Worm (Caenorhabditis elegans) whole organism, L2 larva: Measurements from ENCODE around the gene C34F11.5.

Experiments used
- R02D3.7 ChIP-seq: fragments of 150-350 bp; optimal IDR thresholded peaks from 2 replicates; lab custom pipeline; 2014; ENCODE audit warnings: missing biosample characterization, missing genetic modification characterization
- ZK546.5 ChIP-seq: sonication (generic microtip); optimal IDR thresholded peaks from 2 replicates; lab custom pipeline; 2017; ENCODE audit warnings: missing biosample characterization, missing genetic modification characterization
- ama-1 ChIP-seq: fragments of 150-350 bp; optimal IDR thresholded peaks from 2 replicates; lab custom pipeline; 2018; ENCODE audit warnings: inconsistent platforms
- ceh-82 ChIP-seq: fragments of 150-350 bp; optimal IDR thresholded peaks from 2 replicates; lab custom pipeline; 2014; ENCODE audit warnings: missing biosample characterization, missing genetic modification characterization
- crh-2 ChIP-seq: sonication (generic microtip); optimal IDR thresholded peaks from 2 replicates; lab custom pipeline; 2017; ENCODE audit warnings: missing biosample characterization, missing genetic modification characterization
- dmd-4 ChIP-seq: sonication (generic microtip); optimal IDR thresholded peaks from 2 replicates; lab custom pipeline; 2017; ENCODE audit warnings: missing biosample characterization, missing genetic modification characterization
- elt-3 ChIP-seq: sonication (generic microtip); optimal IDR thresholded peaks from 2 replicates; lab custom pipeline; 2017; ENCODE audit warnings: missing biosample characterization, missing genetic modification characterization
- fos-1 ChIP-seq: fragments of 150-350 bp; optimal IDR thresholded peaks from 2 replicates; lab custom pipeline; 2014; ENCODE audit warnings: missing biosample characterization, missing genetic modification characterization
- mbf-1 ChIP-seq: sonication (generic microtip); optimal IDR thresholded peaks from 2 replicates; lab custom pipeline; 2017; ENCODE audit warnings: missing biosample characterization, missing genetic modification characterization
- mdl-1 ChIP-seq, 2 experiments: fragments of 150-350 bp in 1 of 2; sonication (generic microtip) in 1 of 2; optimal IDR thresholded peaks; 2 replicates each; lab custom pipeline; 2017; ENCODE audit warnings: missing biosample characterization in 2 of 2, missing genetic modification characterization in 2 of 2
- nhr-10 ChIP-seq: sonication (generic microtip); optimal IDR thresholded peaks from 2 replicates; lab custom pipeline; 2017; ENCODE audit warnings: missing biosample characterization, missing genetic modification characterization
- nhr-21 ChIP-seq: fragments of 150-350 bp; optimal IDR thresholded peaks from 2 replicates; lab custom pipeline; 2014; ENCODE audit warnings: missing biosample characterization, missing genetic modification characterization
- nhr-237 ChIP-seq: fragments of 150-350 bp; optimal IDR thresholded peaks from 2 replicates; lab custom pipeline; 2014; ENCODE audit warnings: missing biosample characterization, missing genetic modification characterization
- nhr-25 ChIP-seq: fragments of 150-350 bp; sonication (generic microtip); optimal IDR thresholded peaks from 3 replicates; lab custom pipeline; 2014; ENCODE audit warnings: missing biosample characterization, missing genetic modification characterization
- nhr-6 ChIP-seq: fragments of 150-350 bp; optimal IDR thresholded peaks from 2 replicates; lab custom pipeline; 2014; ENCODE audit warnings: missing biosample characterization, missing genetic modification characterization
- nhr-77 ChIP-seq: fragments of 150-350 bp; optimal IDR thresholded peaks from 2 replicates; lab custom pipeline; 2014; ENCODE audit warnings: missing biosample characterization, missing genetic modification characterization
- peb-1 ChIP-seq: fragments of 150-350 bp; optimal IDR thresholded peaks from 2 replicates; lab custom pipeline; 2014; ENCODE audit warnings: missing biosample characterization, missing genetic modification characterization
- sem-4 ChIP-seq: fragments of 150-350 bp; optimal IDR thresholded peaks from 2 replicates; lab custom pipeline; 2014; ENCODE audit warnings: missing biosample characterization, missing genetic modification reagents, missing genetic modification characterization
- skn-1 ChIP-seq: sonication (generic microtip); optimal IDR thresholded peaks from 2 replicates; lab custom pipeline; 2017; ENCODE audit warnings: missing biosample characterization, missing genetic modification characterization
- sma-3 ChIP-seq: sonication (generic microtip); optimal IDR thresholded peaks from 2 replicates; lab custom pipeline; 2016; ENCODE audit warnings: missing genetic modification reagents, missing genetic modification characterization, missing compliant biosample characterization
- sma-9 ChIP-seq, 2 experiments: fragments of 150-350 bp in 1 of 2; sonication (generic microtip) in 1 of 2; optimal IDR thresholded peaks; 2 replicates each; lab custom pipeline; 2014 to 2016; ENCODE audit warnings: missing genetic modification characterization in 2 of 2, mild to moderate bottlenecking in 1 of 2, missing biosample characterization in 1 of 2, missing compliant biosample characterization in 1 of 2, missing genetic modification reagents in 1 of 2, moderate library complexity in 1 of 2
- snpc-4 ChIP-seq: fragments of 150-350 bp; optimal IDR thresholded peaks from 2 replicates; lab custom pipeline; 2014; ENCODE audit warnings: missing biosample characterization, missing genetic modification characterization
- unc-55 ChIP-seq: fragments of 150-350 bp; sonication (generic microtip); optimal IDR thresholded peaks from 3 replicates; lab custom pipeline; 2014; ENCODE audit warnings: missing biosample characterization, missing genetic modification reagents, missing genetic modification characterization
- ztf-1 ChIP-seq: fragments of 200-800 bp; sonication (Bioruptor generic); conservative IDR thresholded peaks from 2 replicates; pipeline ENCODE4 v1.3.6; 2022; ENCODE audit warnings: missing genetic modification characterization, missing compliant biosample characterization
- ztf-4 ChIP-seq: fragments of 150-350 bp; optimal IDR thresholded peaks from 2 replicates; lab custom pipeline; 2014; ENCODE audit warnings: missing biosample characterization, missing genetic modification characterization

Gene C34F11.5

DNA sequence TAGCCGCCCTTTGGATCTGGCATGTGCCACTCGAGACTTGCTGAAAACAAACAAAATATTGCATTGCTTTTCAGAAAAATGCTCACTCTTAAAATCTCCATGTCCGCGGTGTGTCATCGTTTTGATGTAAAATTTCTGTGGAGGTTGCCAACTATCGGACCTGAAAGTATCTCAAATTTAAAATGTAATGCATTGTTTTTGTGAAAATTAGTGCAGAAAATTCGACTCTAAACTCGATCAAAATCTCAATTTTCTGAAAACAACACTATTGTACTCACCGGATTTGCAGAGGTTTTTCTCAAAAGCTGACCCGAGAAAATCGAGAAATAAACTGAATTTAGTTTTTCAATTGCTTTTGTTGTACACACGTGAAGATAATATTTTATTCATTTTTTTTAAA lies 46.0 kb downstream of the C34F11.5 start, which contains the start of gene T16D1.1:
TSS of gene T16D1.1 (minus strand) at position 101 of the 400 bp plus-strand sequence.
- no peak for TF ChIP-seq snpc-4 (tag; lab: Kevin White, UChicago)
- TF ChIP-seq R02D3.7, result no peak
- no peak for TF ChIP-seq skn-1 (tag; lab: Kevin White, UChicago)
- no peak for TF ChIP-seq unc-55 (GFP tag; lab: Kevin White, UChicago)
- TF ChIP-seq nhr-10 (tag; lab: Kevin White, UChicago), result no peak
- TF ChIP-seq elt-3 (tag; lab: Kevin White, UChicago), result no peak
- TF ChIP-seq mbf-1 (tag; lab: Kevin White, UChicago), result no peak
- TF ChIP-seq ztf-4 (tag; lab: Kevin White, UChicago), result no peak
- no peak for TF ChIP-seq ZK546.5 (tag; lab: Kevin White, UChicago)
- no peak for TF ChIP-seq nhr-237 (tag; lab: Kevin White, UChicago)
- TF ChIP-seq nhr-77 (tag; lab: Kevin White, UChicago), result no peak
- no peak for TF ChIP-seq sem-4 (tag; lab: Kevin White, UChicago)
- no peak for TF ChIP-seq dmd-4 (tag; lab: Kevin White, UChicago)
- TF ChIP-seq nhr-6, result no peak
- no peak for TF ChIP-seq ama-1 (lab: Kevin White, UChicago)
- no peak for TF ChIP-seq nhr-25 (tag; lab: Kevin White, UChicago)
- TF ChIP-seq peb-1 (tag; lab: Kevin White, UChicago), result no peak
- TF ChIP-seq mdl-1 (tag; optimal IDR thresholded peaks at IDR 0.05; lab: Kevin White, UChicago), result no peak
- no peak for TF ChIP-seq ztf-1 (GFP tag; lab: Robert Waterston, UW)
- TF ChIP-seq sma-3, result no peak

DNA sequence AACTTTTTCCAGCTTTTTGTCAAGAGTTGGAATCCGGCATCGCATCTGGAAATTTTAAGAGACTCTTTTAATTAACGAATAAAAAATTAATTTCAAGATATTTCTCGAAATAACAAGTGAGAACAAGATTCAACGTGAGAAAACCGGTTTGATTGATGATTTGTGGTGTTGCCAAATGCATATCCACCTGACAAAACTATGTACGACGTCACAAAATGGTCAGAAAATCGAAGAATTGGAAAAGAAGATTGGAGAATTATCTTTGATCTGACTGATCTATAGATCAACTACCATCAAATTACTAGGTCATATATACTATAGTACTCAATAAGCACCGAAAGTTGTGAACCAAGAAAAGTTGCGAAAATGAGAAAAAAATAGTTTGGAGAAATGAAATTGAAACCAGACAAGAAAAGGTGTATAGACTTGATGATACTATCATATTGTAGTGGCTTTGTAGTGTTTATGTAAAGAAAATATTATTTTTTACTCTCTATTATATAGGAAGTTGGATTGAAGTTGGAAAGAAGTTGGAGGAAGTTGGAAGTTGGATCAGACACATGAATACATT lies 51.3 kb downstream of the C34F11.5 start, which contains the start of gene ptr-6:
TSS of gene ptr-6 (minus strand) at position 47 of the 571 bp plus-strand sequence.
- no peak for TF ChIP-seq fos-1 (tag; lab: Kevin White, UChicago)
- TF ChIP-seq nhr-25 (tag; lab: Kevin White, UChicago), result peak; percentile 61
- no peak for TF ChIP-seq ceh-82 (tag; lab: Kevin White, UChicago)
- peak; percentile 66 for TF ChIP-seq sma-9 (GFP tag; optimal IDR thresholded peaks at IDR 0.05; lab: Kevin White, UChicago)
- no peak for TF ChIP-seq sma-9 (tag; optimal IDR thresholded peaks at IDR 0.05; lab: Kevin White, UChicago)
- peak; percentile 44 for TF ChIP-seq nhr-21 (tag; lab: Kevin White, UChicago)
- TF ChIP-seq crh-2 (tag; lab: Kevin White, UChicago), result peak; percentile 0
- TF ChIP-seq sma-3, result peak; percentile 31
- TF ChIP-seq, all 48 proteins: peak for 5
